Worm (Caenorhabditis elegans): ENCODE measurements around the gene eif-2Bgamma.

eif-2Bgamma gene

ce11 chrII:6928416-6928815, 39.0 kb downstream of the eif-2Bgamma start, which contains the start of gene flcn-1 (continued):
- TF ChIP-seq nhr-20 (tag; optimal IDR thresholded peaks at IDR 0.05) (peak; percentile 64), skn-1 (tag; optimal IDR thresholded peaks at IDR 0.05) (no peak), dpl-1 (GFP tag; optimal IDR thresholded peaks at IDR 0.05) (peak in 2 of 3 experiments; percentile 10 to 37), vab-15 (tag; optimal IDR thresholded peaks at IDR 0.05) (no peak), aly-2 (tag; optimal IDR thresholded peaks at IDR 0.05) (no peak), nhr-237 (tag; optimal IDR thresholded peaks at IDR 0.05) (no peak), sox-4 (tag; optimal IDR thresholded peaks at IDR 0.05) (peak; percentile 17)

ce11 chrII:6927603-6928002, 39.8 kb downstream of the eif-2Bgamma start, which contains the start of gene F22D3.4:
Gene F22D3.4 (minus strand): TSS chrII:6927603.
- TF ChIP-seq lin-35 (GFP tag; optimal IDR thresholded peaks at IDR 0.05) (peak in 1 of 2 experiments; percentile 30), nhr-84 (tag; optimal IDR thresholded peaks at IDR 0.05) (no peak), blmp-1 (tag; optimal IDR thresholded peaks at IDR 0.05) (peak; percentile 14), nhr-19 (GFP tag; conservative IDR thresholded peaks at IDR 0.05) (no peak), hlh-17 (GFP tag; optimal IDR thresholded peaks at IDR 0.05; ENCODE audit: borderline replicate concordance) (no peak)

ce11 chrII:6927034-6927433, 40.4 kb downstream of the eif-2Bgamma start:
- TF ChIP-seq lin-39 (tag; optimal IDR thresholded peaks at IDR 0.05): no peak
- TF ChIP-seq swsn-7 (tag; optimal IDR thresholded peaks at IDR 0.05): no peak
- TF ChIP-seq hlh-4 (tag; optimal IDR thresholded peaks at IDR 0.05): peak; percentile 33
- peak in 1 of 2 experiments; percentile 10 for TF ChIP-seq ztf-11 (tag; optimal IDR thresholded peaks at IDR 0.05)

DNA sequence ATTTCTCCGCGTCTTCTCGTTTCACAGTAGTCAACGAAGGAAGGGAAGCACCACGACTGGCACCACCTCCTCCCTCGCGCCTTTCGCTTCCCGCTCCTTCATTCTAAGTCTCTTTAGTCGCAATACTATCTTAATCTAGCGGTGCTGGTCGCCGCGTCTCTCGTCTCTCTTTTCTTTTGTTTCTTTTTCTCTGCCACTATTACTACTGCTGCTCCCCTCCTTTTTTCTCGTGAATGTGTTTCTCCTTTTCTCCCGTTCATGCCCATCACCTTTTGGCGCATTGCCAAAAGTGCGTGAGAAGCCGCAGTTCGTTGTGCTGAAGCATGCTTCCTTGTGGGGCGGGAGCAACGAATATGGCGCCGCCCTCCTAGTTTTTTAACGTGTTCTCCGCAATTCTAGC, 41.0 kb downstream of the eif-2Bgamma start:
- TF ChIP-seq nhr-47 (tag; optimal IDR thresholded peaks at IDR 0.05) (peak; percentile 56), nhr-84 (tag; optimal IDR thresholded peaks at IDR 0.05) (no peak), snu-23 (GFP tag; optimal IDR thresholded peaks at IDR 0.05) (peak; percentile 77), unc-86 (tag; optimal IDR thresholded peaks at IDR 0.05) (peak; percentile 39), nhr-85 (tag) (peak; percentile 71), isw-1 (GFP tag; IDR thresholded peaks at IDR 0.05) (no peak), ama-1 (optimal IDR thresholded peaks at IDR 0.05) (peak; percentile 21), dpl-1 (GFP tag; optimal IDR thresholded peaks at IDR 0.05) (peak; percentile 29 to 51 (median 32)), mdl-1 (tag; optimal IDR thresholded peaks at IDR 0.05) (peak in 1 of 2 experiments; percentile 67), nhr-20 (tag; optimal IDR thresholded peaks at IDR 0.05) (peak; percentile 59), nhr-28 (tag; optimal IDR thresholded peaks at IDR 0.05) (no peak), C04F5.9 (tag; optimal IDR thresholded peaks at IDR 0.05) (peak; percentile 13), tbx-2 (tag; optimal IDR thresholded peaks at IDR 0.05) (peak; percentile 50), elt-3 (tag; optimal IDR thresholded peaks at IDR 0.05) (peak in 2 of 6 experiments; percentile 33 to 44), ztf-4 (tag; optimal IDR thresholded peaks at IDR 0.05) (no peak), ceh-90 (tag; optimal IDR thresholded peaks at IDR 0.05) (no peak), unc-30 (tag; optimal IDR thresholded peaks at IDR 0.05) (no peak), alr-1 (tag; optimal IDR thresholded peaks at IDR 0.05; ENCODE audit: borderline replicate concordance) (no peak), lin-35 (GFP tag; optimal IDR thresholded peaks at IDR 0.05) (peak; percentile 56 to 57), irx-1 (tag; optimal IDR thresholded peaks at IDR 0.05) (no peak), pag-3 (tag; optimal IDR thresholded peaks at IDR 0.05; ENCODE audit: borderline replicate concordance, insufficient read depth) (no peak), efl-1 (optimal IDR thresholded peaks at IDR 0.05) (peak; percentile 59 to 74), efl-1 (GFP tag; optimal IDR thresholded peaks at IDR 0.05 in 1 of 2) (peak; percentile 39 to 93), fkh-10 (GFP tag; optimal IDR thresholded peaks at IDR 0.05) (peak; percentile 59), swsn-7 (tag; optimal IDR thresholded peaks at IDR 0.05) (peak; percentile 67), fkh-8 (tag; optimal IDR thresholded peaks at IDR 0.05) (peak; percentile 79), C34B4.2 (tag; optimal IDR thresholded peaks at IDR 0.05) (no peak), rnt-1 (tag; optimal IDR thresholded peaks at IDR 0.05) (peak; percentile 55), lsy-2 (tag; optimal IDR thresholded peaks at IDR 0.05) (peak; percentile 26 to 77), nhr-71 (tag; optimal IDR thresholded peaks at IDR 0.05) (peak; percentile 67), jun-1 (tag; optimal IDR thresholded peaks at IDR 0.05) (peak; percentile 67), mep-1 (tag; optimal IDR thresholded peaks at IDR 0.05) (peak; percentile 84), lin-14 (GFP tag; optimal IDR thresholded peaks at IDR 0.05) (peak; percentile 93), elt-2 (tag; optimal IDR thresholded peaks at IDR 0.05) (peak; percentile 35), unc-130 (tag; optimal IDR thresholded peaks at IDR 0.05) (peak; percentile 34), nhr-19 (GFP tag; conservative IDR thresholded peaks at IDR 0.05) (peak; percentile 43), nhr-77 (tag; optimal IDR thresholded peaks at IDR 0.05) (peak; percentile 56)

Measured in whole organism, L1 larva.